Fruit fly (Drosophila melanogaster) whole organism, prepupa: ENCODE results near the gene CG15814.
A peak's percentile ranks its signal among the peaks of the same experiment; 100 is the strongest.

Experiments
- Blimp-1 ChIP-seq: fragments of 200-800 bp; sonication (Bioruptor generic); optimal IDR thresholded peaks from 3 replicates; lab custom pipeline; 2017; ENCODE audit warnings: missing biosample characterization, missing genetic modification characterization, mild to moderate bottlenecking, moderate library complexity, missing genetic modification reagents
- CG10631 ChIP-seq: fragments of 200-800 bp; sonication (Bioruptor generic); optimal IDR thresholded peaks from 2 replicates; lab custom pipeline; 2016; ENCODE audit warnings: missing biosample characterization, missing genetic modification characterization
- CG10669 ChIP-seq: fragments of 200-800 bp; sonication (Bioruptor generic); optimal IDR thresholded peaks from 3 replicates; lab custom pipeline; 2018; ENCODE audit warnings: missing biosample characterization, mild to moderate bottlenecking, missing genetic modification characterization, moderate library complexity
- CG11294 ChIP-seq: fragments of 200-800 bp; sonication (Bioruptor generic); IDR thresholded peaks from 2 replicates; pipeline ENCODE4 v1.3.6; 2022; ENCODE audit warnings: missing biosample characterization, missing genetic modification characterization
- CG11762 ChIP-seq: fragments of 200-800 bp; sonication (Bioruptor generic); optimal IDR thresholded peaks from 3 replicates; lab custom pipeline; 2016; ENCODE audit warnings: missing biosample characterization, missing genetic modification characterization; ENCODE audit not compliant: insufficient read depth
- CG11902 ChIP-seq: fragments of 200-800 bp; sonication (Bioruptor generic); optimal IDR thresholded peaks from 3 replicates; lab custom pipeline; 2016; ENCODE audit warnings: missing biosample characterization, missing genetic modification characterization
- CG15336 ChIP-seq: fragments of 200-800 bp; sonication (Bioruptor generic); IDR thresholded peaks from 2 replicates; pipeline ENCODE4 v1.3.6; 2022; ENCODE audit warnings: missing biosample characterization, missing genetic modification characterization
- CG1621 ChIP-seq: fragments of 200-800 bp; sonication (Bioruptor generic); optimal IDR thresholded peaks from 3 replicates; lab custom pipeline; 2018; ENCODE audit warnings: missing biosample characterization, mild to moderate bottlenecking, missing genetic modification characterization
- CG3032 ChIP-seq: fragments of 200-800 bp; optimal IDR thresholded peaks from 2 replicates; lab custom pipeline; 2019; ENCODE audit warnings: missing biosample characterization, mild to moderate bottlenecking, missing genetic modification characterization, moderate library complexity
- CG31627 ChIP-seq: fragments of 200-800 bp; sonication (Bioruptor generic); optimal IDR thresholded peaks from 3 replicates; lab custom pipeline; 2016; ENCODE audit warnings: missing biosample characterization, missing genetic modification characterization
- CG32006 ChIP-seq: fragments of 200-800 bp; sonication (Bioruptor generic); optimal IDR thresholded peaks from 3 replicates; lab custom pipeline; 2017; ENCODE audit warnings: missing biosample characterization, mild to moderate bottlenecking, missing genetic modification characterization
- CG34406 ChIP-seq: fragments of 200-800 bp; sonication (Bioruptor generic); optimal IDR thresholded peaks from 3 replicates; lab custom pipeline; 2016; ENCODE audit warnings: missing biosample characterization, missing genetic modification characterization
- CG4318 ChIP-seq: fragments of 200-800 bp; sonication (Bioruptor generic); optimal IDR thresholded peaks from 3 replicates; lab custom pipeline; 2017; ENCODE audit warnings: missing biosample characterization, mild to moderate bottlenecking, missing genetic modification characterization
- CG6163 ChIP-seq: fragments of 200-800 bp; sonication (Bioruptor generic); IDR thresholded peaks from 3 replicates; pipeline ENCODE4 v1.3.6; 2022; ENCODE audit warnings: missing biosample characterization, missing genetic modification characterization
- CG6792 ChIP-seq: fragments of 200-800 bp; sonication (Bioruptor generic); optimal IDR thresholded peaks from 3 replicates; lab custom pipeline; 2016; ENCODE audit warnings: missing biosample characterization, missing genetic modification characterization
- CG6808 ChIP-seq: fragments of 200-800 bp; sonication (Bioruptor generic); optimal IDR thresholded peaks from 3 replicates; lab custom pipeline; 2017; ENCODE audit warnings: missing biosample characterization, missing genetic modification characterization, mild to moderate bottlenecking, moderate library complexity, missing genetic modification reagents
- CG7368 ChIP-seq: fragments of 200-800 bp; sonication (Bioruptor generic); optimal IDR thresholded peaks from 3 replicates; lab custom pipeline; 2016; ENCODE audit warnings: missing biosample characterization, missing genetic modification characterization
- CG8119 ChIP-seq: fragments of 200-800 bp; sonication (Bioruptor generic); IDR thresholded peaks from 3 replicates; pipeline ENCODE4 v1.3.6; 2022; ENCODE audit warnings: missing biosample characterization, missing genetic modification characterization
- CG8319 ChIP-seq: fragments of 200-800 bp; sonication (Bioruptor generic); optimal IDR thresholded peaks from 3 replicates; lab custom pipeline; 2016; ENCODE audit warnings: missing biosample characterization, missing genetic modification characterization
- CG8632 ChIP-seq: fragments of 200-800 bp; sonication (Bioruptor generic); optimal IDR thresholded peaks from 3 replicates; lab custom pipeline; 2016; ENCODE audit warnings: missing biosample characterization, missing genetic modification characterization
- CG9139 ChIP-seq: fragments of 200-800 bp; sonication (Bioruptor generic); optimal IDR thresholded peaks from 3 replicates; lab custom pipeline; 2017; ENCODE audit warnings: missing biosample characterization, mild to moderate bottlenecking, missing genetic modification characterization
- Eip75B ChIP-seq: fragments of 200-800 bp; sonication (Bioruptor generic); optimal IDR thresholded peaks from 3 replicates; lab custom pipeline; 2016; ENCODE audit warnings: missing biosample characterization, missing genetic modification characterization
- Eip78C ChIP-seq: fragments of 200-800 bp; sonication (Bioruptor generic); peaks from one replicate; lab custom pipeline; 2016; ENCODE audit warnings: missing biosample characterization, missing genetic modification characterization
- Ets96B ChIP-seq: fragments of 200-800 bp; optimal IDR thresholded peaks from 2 replicates; lab custom pipeline; 2019; ENCODE audit warnings: missing biosample characterization, mild to moderate bottlenecking, missing genetic modification characterization, moderate library complexity
- Gug ChIP-seq: fragments of 200-800 bp; sonication (Bioruptor generic); IDR thresholded peaks from 2 replicates; pipeline ENCODE4 v1.3.6; 2022; ENCODE audit warnings: missing biosample characterization, missing genetic modification characterization
- Hr38 ChIP-seq: sonication (Bioruptor generic); optimal IDR thresholded peaks from 2 replicates; lab custom pipeline; 2016; ENCODE audit warnings: missing biosample characterization, missing genetic modification characterization
- Hr39 ChIP-seq: fragments of 200-800 bp; sonication (Bioruptor generic); optimal IDR thresholded peaks from 2 replicates; lab custom pipeline; 2016; ENCODE audit warnings: missing biosample characterization, missing genetic modification characterization
- Hr4 ChIP-seq: fragments of 200-800 bp; sonication (Bioruptor generic); optimal IDR thresholded peaks from 3 replicates; lab custom pipeline; 2016; ENCODE audit warnings: missing biosample characterization, missing genetic modification characterization
- Lpt ChIP-seq: fragments of 200-800 bp; sonication (Bioruptor generic); optimal IDR thresholded peaks from 3 replicates; lab custom pipeline; 2016; ENCODE audit warnings: missing biosample characterization, missing genetic modification characterization
- Met ChIP-seq: fragments of 200-800 bp; sonication (Bioruptor generic); optimal IDR thresholded peaks from 3 replicates; lab custom pipeline; 2016; ENCODE audit warnings: missing biosample characterization, missing genetic modification characterization
- OdsH ChIP-seq: fragments of 200-800 bp; sonication (Bioruptor generic); optimal IDR thresholded peaks from 3 replicates; lab custom pipeline; 2016; ENCODE audit warnings: missing biosample characterization, missing genetic modification characterization
- Smox ChIP-seq: fragments of 200-800 bp; sonication (Bioruptor generic); optimal IDR thresholded peaks from 3 replicates; lab custom pipeline; 2016; ENCODE audit warnings: missing biosample characterization, missing genetic modification characterization
- Sox102F ChIP-seq: fragments of 200-800 bp; sonication (Bioruptor generic); optimal IDR thresholded peaks from 2 replicates; lab custom pipeline; 2016; ENCODE audit warnings: missing biosample characterization, mild to moderate bottlenecking, missing genetic modification characterization
- Sox15 ChIP-seq: fragments of 200-800 bp; sonication (Bioruptor generic); optimal IDR thresholded peaks from 3 replicates; lab custom pipeline; 2016; ENCODE audit warnings: missing biosample characterization, missing genetic modification characterization
- achi ChIP-seq: fragments of 200-800 bp; sonication (Bioruptor generic); optimal IDR thresholded peaks from 3 replicates; lab custom pipeline; 2016; ENCODE audit warnings: missing biosample characterization, missing genetic modification characterization
- acj6 ChIP-seq: fragments of 200-800 bp; sonication (Bioruptor generic); optimal IDR thresholded peaks from 3 replicates; lab custom pipeline; 2016; ENCODE audit warnings: missing biosample characterization, missing genetic modification characterization
- cyc ChIP-seq: fragments of 200-800 bp; sonication (Bioruptor generic); optimal IDR thresholded peaks from 3 replicates; lab custom pipeline; 2016; ENCODE audit warnings: missing biosample characterization, missing genetic modification characterization
- dac ChIP-seq: fragments of 200-800 bp; sonication (Bioruptor generic); optimal IDR thresholded peaks from 2 replicates; lab custom pipeline; 2017; ENCODE audit warnings: missing biosample characterization, mild to moderate bottlenecking, missing genetic modification characterization
- dsx ChIP-seq: fragments of 200-800 bp; optimal IDR thresholded peaks from 3 replicates; lab custom pipeline; 2019; ENCODE audit warnings: missing biosample characterization, mild to moderate bottlenecking, missing genetic modification characterization, moderate library complexity; ENCODE audit not compliant: poor library complexity, severe bottlenecking
- eg ChIP-seq: fragments of 200-800 bp; sonication (Bioruptor generic); IDR thresholded peaks from 3 replicates; pipeline ENCODE4 v1.3.6; 2022; ENCODE audit warnings: missing biosample characterization, missing genetic modification characterization
- esn ChIP-seq: fragments of 200-800 bp; sonication (Bioruptor generic); optimal IDR thresholded peaks from 2 replicates; lab custom pipeline; 2016; ENCODE audit warnings: missing biosample characterization, mild to moderate bottlenecking, missing genetic modification characterization, moderate library complexity
- fkh ChIP-seq: fragments of 200-800 bp; sonication (Bioruptor generic); optimal IDR thresholded peaks from 3 replicates; lab custom pipeline; 2017; ENCODE audit warnings: missing biosample characterization, mild to moderate bottlenecking, missing genetic modification characterization, moderate library complexity
- lz ChIP-seq: fragments of 200-800 bp; sonication (Bioruptor generic); optimal IDR thresholded peaks from 3 replicates; lab custom pipeline; 2016; ENCODE audit warnings: missing biosample characterization, missing genetic modification characterization
- ss ChIP-seq, 2 experiments: fragments of 200-800 bp; sonication (Bioruptor generic); optimal IDR thresholded peaks; 2 replicates in 1 of 2; 3 replicates in 1 of 2; lab custom pipeline; 2017 to 2018; ENCODE audit warnings: mild to moderate bottlenecking in 2 of 2, missing biosample characterization in 2 of 2, missing genetic modification characterization in 2 of 2, moderate library complexity in 1 of 2
- topi ChIP-seq: fragments of 200-800 bp; sonication (Bioruptor generic); optimal IDR thresholded peaks from 3 replicates; lab custom pipeline; 2016; ENCODE audit warnings: missing biosample characterization, missing genetic modification characterization
- vri ChIP-seq: fragments of 200-800 bp; sonication (Bioruptor generic); optimal IDR thresholded peaks from 3 replicates; lab custom pipeline; 2016; ENCODE audit warnings: missing biosample characterization, mild to moderate bottlenecking, missing genetic modification characterization

CG15814 gene

DNA sequence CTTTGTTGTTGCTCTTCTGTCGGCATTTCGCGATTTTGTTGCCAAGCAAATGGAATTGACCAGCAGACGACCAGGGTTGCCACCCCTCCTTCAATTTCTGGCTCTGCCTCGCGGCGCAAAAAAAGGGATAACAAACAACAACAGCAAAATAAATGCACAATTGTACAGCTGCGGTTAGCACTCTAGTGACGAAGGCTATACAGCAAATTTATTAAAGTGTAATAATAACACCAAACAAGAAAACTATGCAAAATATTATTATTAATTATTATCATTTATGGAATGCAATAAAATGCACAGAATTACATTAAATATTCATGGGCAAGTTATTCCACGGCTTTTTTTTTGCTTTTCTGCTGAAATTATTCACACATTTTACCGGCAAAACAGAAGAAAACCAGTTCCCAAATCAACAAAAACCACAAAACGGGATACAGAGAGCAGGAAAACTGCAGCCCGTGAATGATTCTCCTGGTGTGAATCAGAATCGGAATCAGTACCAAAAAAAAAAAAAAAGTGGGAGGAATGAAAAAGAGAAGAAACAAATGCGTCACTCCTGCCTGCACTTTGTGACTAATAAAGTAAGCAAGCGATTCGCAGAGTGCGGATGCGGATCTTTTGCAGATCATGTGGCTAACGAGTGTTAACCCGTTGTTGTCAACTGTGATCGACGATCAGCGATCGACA is 29.2 kb upstream of the CG15814 start (continued):
- peak; percentile 52 for TF ChIP-seq Gug
- TF ChIP-seq topi, result peak; percentile 68
- TF ChIP-seq OdsH (GFP tag; lab: Kevin White, UChicago), result peak; percentile 58
- peak; percentile 59 for TF ChIP-seq CG10669 (GFP tag; lab: Kevin White, UChicago)
- peak; percentile 51 for TF ChIP-seq Hr39 (GFP tag; lab: Kevin White, UChicago)
- peak; percentile 43; the same call in 1 of the 3 replicates for TF ChIP-seq eg
- peak; percentile 66 for TF ChIP-seq CG6792 (GFP tag; lab: Kevin White, UChicago)
- TF ChIP-seq dac (GFP tag; lab: Kevin White, UChicago), result no peak
- TF ChIP-seq CG3032, result peak; percentile 48
- peak; percentile 72 for TF ChIP-seq Smox (GFP tag; lab: Kevin White, UChicago)
- peak; percentile 72 for TF ChIP-seq esn (GFP tag; lab: Kevin White, UChicago)
- peak; percentile 72 for TF ChIP-seq CG34406
- no peak for TF ChIP-seq fkh
- TF ChIP-seq CG4318, result peak; percentile 42
- TF ChIP-seq CG8119 (GFP tag; lab: Robert Waterston, UW), result peak; percentile 55; the same call in 2 of the 3 replicates
- TF ChIP-seq CG8632 (GFP tag; lab: Kevin White, UChicago), result peak; percentile 69
- TF ChIP-seq CG11902 (GFP tag; lab: Kevin White, UChicago), result peak; percentile 14
- TF ChIP-seq CG32006 (GFP tag; lab: Kevin White, UChicago), result peak; percentile 73
- peak; percentile 58 for TF ChIP-seq CG6163 (GFP tag; lab: Robert Waterston, UW)
- peak; percentile 12 for TF ChIP-seq Eip75B (GFP tag; lab: Kevin White, UChicago)
- TF ChIP-seq achi (GFP tag; lab: Kevin White, UChicago), result peak; percentile 38
- no peak for TF ChIP-seq CG8319 (GFP tag; lab: Kevin White, UChicago)
- peak; percentile 65 for TF ChIP-seq CG6808 (GFP tag; lab: Kevin White, UChicago)
- peak; percentile 64; the same call in 1 of the 2 replicates for TF ChIP-seq CG15336 (GFP tag; lab: Robert Waterston, UW)
- TF ChIP-seq Lpt (GFP tag; lab: Kevin White, UChicago), result peak; percentile 22
- peak; percentile 0 for TF ChIP-seq CG11762
- peak; percentile 58 for TF ChIP-seq acj6
- TF ChIP-seq dsx (GFP tag; lab: Kevin White, UChicago), result peak; percentile 27
- peak; percentile 60 to 75 for TF ChIP-seq ss (GFP tag; optimal IDR thresholded peaks at IDR 0.05; lab: Kevin White, UChicago)

DNA sequence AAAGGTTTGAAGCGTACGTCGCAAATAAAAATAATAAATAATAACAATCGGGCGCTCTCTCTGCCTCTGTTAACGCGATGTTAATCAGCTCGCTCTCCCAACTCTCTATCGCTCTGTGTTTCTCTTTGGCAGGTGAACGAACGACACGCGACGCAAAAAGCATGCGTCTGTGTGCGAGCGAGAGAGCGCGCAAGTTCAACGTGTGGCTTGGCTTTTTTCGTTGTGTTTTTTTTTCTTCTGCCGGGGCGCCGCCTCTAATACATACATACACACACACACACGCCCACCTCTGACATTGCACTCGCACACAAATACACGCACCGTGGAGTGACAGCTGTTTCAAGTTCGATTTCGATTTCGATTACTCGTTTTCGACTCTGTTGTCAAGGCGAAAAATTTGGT is 28.5 kb upstream of the CG15814 start:
- TF ChIP-seq Eip75B (GFP tag; lab: Kevin White, UChicago) (no peak), CG11294 (no peak), CG8119 (GFP tag; lab: Robert Waterston, UW) (peak; percentile 45; the same call in 2 of the 3 replicates), CG10631 (GFP tag; lab: Kevin White, UChicago) (no peak), Hr39 (GFP tag; lab: Kevin White, UChicago) (no peak), Sox102F (no peak), Met (GFP tag; lab: Kevin White, UChicago) (peak; percentile 35), CG1621 (peak; percentile 10), CG7368 (GFP tag; lab: Kevin White, UChicago) (no peak), topi (no peak), Hr4 (GFP tag; lab: Kevin White, UChicago) (no peak), Smox (GFP tag; lab: Kevin White, UChicago) (no peak), CG32006 (GFP tag; lab: Kevin White, UChicago) (no peak), fkh (no peak), CG8319 (GFP tag; lab: Kevin White, UChicago) (no peak), CG11762 (no peak), CG31627 (GFP tag; lab: Kevin White, UChicago) (no peak), eg (peak; percentile 77; the same call in 2 of the 3 replicates), CG6792 (GFP tag; lab: Kevin White, UChicago) (no peak), Eip78C (peak; percentile 61), cyc (GFP tag; lab: Kevin White, UChicago) (no peak), lz (GFP tag; lab: Kevin White, UChicago) (no peak), Hr38 (GFP tag; lab: Kevin White, UChicago) (no peak), CG6163 (GFP tag; lab: Robert Waterston, UW) (peak; percentile 82), CG3032 (no peak), Sox15 (GFP tag; lab: Kevin White, UChicago) (no peak), Blimp-1 (GFP tag; lab: Kevin White, UChicago) (no peak), Ets96B (tag; lab: Kevin White, UChicago) (no peak), vri (GFP tag; lab: Kevin White, UChicago) (peak; percentile 17), CG11902 (GFP tag; lab: Kevin White, UChicago) (no peak), CG6808 (GFP tag; lab: Kevin White, UChicago) (peak; percentile 23), CG9139 (GFP tag; lab: Kevin White, UChicago) (peak; percentile 69), dsx (GFP tag; lab: Kevin White, UChicago) (no peak), Gug (no peak), CG34406 (peak; percentile 16)
